Fruit fly (Drosophila melanogaster) S2 (cell line): ENCODE measurements around the gene futsch.

Experiments
- CG8478 ChIP-seq: fragments of >200 bp; optimal IDR thresholded peaks from 2 replicates; lab custom pipeline; 2018
- CTCF ChIP-seq, 2 experiments: fragments of >200 bp; optimal IDR thresholded peaks; 2 replicates each; lab custom pipeline; 2018

dm6 chrX:1467382-1467592 is 58.4 kb downstream of the futsch start, which contains the start of gene CG14778:
- TF ChIP-seq CG8478 (lab: Kevin White, UChicago) (no peak), CTCF (optimal IDR thresholded peaks at IDR 0.05; lab: Kevin White, UChicago) (no peak)
